Worm (Caenorhabditis elegans) whole organism, young adult: Measurements from ENCODE around the gene spin-4.

Source experiments
- F55B11.4 ChIP-seq: sonication (generic microtip); optimal IDR thresholded peaks from 2 replicates; lab custom pipeline; 2016; ENCODE audit warnings: missing compliant biosample characterization, missing genetic modification characterization, borderline replicate concordance; ENCODE audit not compliant: insufficient read depth
- T07F8.4 ChIP-seq: sonication (generic microtip); optimal IDR thresholded peaks from 2 replicates; lab custom pipeline; 2016; ENCODE audit warnings: mild to moderate bottlenecking, missing genetic modification characterization, moderate library complexity, missing compliant biosample characterization
- Y53G8AR.9 ChIP-seq: fragments of 200-800 bp; sonication (Bioruptor generic); conservative IDR thresholded peaks from 2 replicates; pipeline ENCODE4 v1.3.6; 2022; ENCODE audit warnings: missing genetic modification reagents, missing genetic modification characterization, missing compliant biosample characterization
- cebp-2 ChIP-seq: fragments of 200-800 bp; sonication (Bioruptor generic); IDR thresholded peaks from 2 replicates; pipeline ENCODE4 v1.3.6; 2022; ENCODE audit warnings: missing genetic modification characterization, missing compliant biosample characterization
- ceh-40 ChIP-seq: fragments of 200-800 bp; sonication (Bioruptor generic); IDR thresholded peaks from 2 replicates; pipeline ENCODE4 v1.3.6; 2022; ENCODE audit warnings: missing genetic modification characterization, missing compliant biosample characterization
- ceh-79 ChIP-seq: sonication (generic microtip); optimal IDR thresholded peaks from 2 replicates; lab custom pipeline; 2017; ENCODE audit warnings: mild to moderate bottlenecking, missing genetic modification characterization, missing compliant biosample characterization
- die-1 ChIP-seq: sonication (generic microtip); optimal IDR thresholded peaks from 2 replicates; lab custom pipeline; 2016; ENCODE audit warnings: missing genotype, mild to moderate bottlenecking, missing genetic modification characterization, missing compliant biosample characterization
- dpl-1 ChIP-seq: fragments of 150-350 bp; optimal IDR thresholded peaks from 2 replicates; lab custom pipeline; 2014; ENCODE audit warnings: missing biosample characterization, missing genetic modification reagents, missing genetic modification characterization
- fkh-3 ChIP-seq: sonication (generic microtip); optimal IDR thresholded peaks from 2 replicates; lab custom pipeline; 2016; ENCODE audit warnings: mild to moderate bottlenecking, missing genetic modification characterization, missing compliant biosample characterization
- him-1 ChIP-seq: sonication (generic microtip); optimal IDR thresholded peaks from 2 replicates; lab custom pipeline; 2016; ENCODE audit warnings: missing genotype, missing genetic modification reagents, missing genetic modification characterization, missing compliant biosample characterization
- lin-40 ChIP-seq: sonication (generic microtip); optimal IDR thresholded peaks from 2 replicates; lab custom pipeline; 2016; ENCODE audit warnings: missing genetic modification characterization, mild to moderate bottlenecking, missing compliant biosample characterization, missing genotype, missing genetic modification reagents
- lir-1 ChIP-seq: fragments of 200-800 bp; sonication (Bioruptor generic); conservative IDR thresholded peaks from 2 replicates; pipeline ENCODE4 v1.3.6; 2022; ENCODE audit warnings: missing genetic modification reagents, missing genetic modification characterization, missing compliant biosample characterization
- lsl-1 ChIP-seq: fragments of 200-800 bp; sonication (Bioruptor generic); optimal IDR thresholded peaks from 2 replicates; lab custom pipeline; 2018; ENCODE audit warnings: mild to moderate bottlenecking, missing genetic modification characterization, moderate library complexity, missing compliant biosample characterization
- lsy-27 ChIP-seq: sonication (generic microtip); optimal IDR thresholded peaks from 2 replicates; lab custom pipeline; 2017; ENCODE audit warnings: missing genetic modification characterization, mild to moderate bottlenecking, missing compliant biosample characterization, antibody characterized with exemption, missing genotype, borderline replicate concordance; ENCODE audit not compliant: insufficient read depth
- madf-10 ChIP-seq: sonication (generic microtip); optimal IDR thresholded peaks from 2 replicates; lab custom pipeline; 2016; ENCODE audit warnings: mild to moderate bottlenecking, missing genetic modification characterization, missing compliant biosample characterization
- mcd-1 ChIP-seq: fragments of 200-800 bp; sonication (Bioruptor generic); IDR thresholded peaks from 2 replicates; pipeline ENCODE4 v1.3.6; 2022; ENCODE audit warnings: missing genetic modification reagents, missing genetic modification characterization, missing compliant biosample characterization
- mel-28 ChIP-seq: sonication (generic microtip); optimal IDR thresholded peaks from 2 replicates; lab custom pipeline; 2016; ENCODE audit warnings: borderline replicate concordance, mild to moderate bottlenecking, missing genetic modification characterization, missing compliant biosample characterization
- mes-4 ChIP-seq: sonication (generic microtip); optimal IDR thresholded peaks from 2 replicates; lab custom pipeline; 2016; ENCODE audit warnings: missing genotype, missing genetic modification characterization, missing compliant biosample characterization
- mxl-1 ChIP-seq: sonication (generic microtip); optimal IDR thresholded peaks from 2 replicates; lab custom pipeline; 2016; ENCODE audit warnings: missing genetic modification characterization, missing compliant biosample characterization
- nfya-2 ChIP-seq: fragments of 200-800 bp; sonication (Bioruptor generic); IDR thresholded peaks from 2 replicates; pipeline ENCODE4 v1.3.6; 2022; ENCODE audit warnings: missing genetic modification reagents, missing genetic modification characterization, missing compliant biosample characterization
- nfyb-1 ChIP-seq: fragments of 200-800 bp; sonication (Bioruptor generic); IDR thresholded peaks from 2 replicates; pipeline ENCODE4 v1.3.6; 2022; ENCODE audit warnings: missing genetic modification reagents, missing genetic modification characterization, missing compliant biosample characterization
- nhr-80 ChIP-seq: sonication (generic microtip); optimal IDR thresholded peaks from 2 replicates; lab custom pipeline; 2016; ENCODE audit warnings: missing genetic modification characterization, missing compliant biosample characterization
- snpc-1.3 ChIP-seq: sonication (generic microtip); optimal IDR thresholded peaks from 2 replicates; lab custom pipeline; 2017; ENCODE audit warnings: missing genetic modification characterization, mild to moderate bottlenecking, missing compliant biosample characterization, antibody characterized with exemption, moderate library complexity, missing genotype, missing genetic modification reagents; ENCODE audit not compliant: insufficient read depth
- snpc-4 ChIP-seq, 5 experiments: fragments of 150-350 bp in 1 of 5; sonication (generic microtip) in 4 of 5; optimal IDR thresholded peaks; 2 replicates each; lab custom pipeline; 2014 to 2018; ENCODE audit warnings: missing genetic modification characterization in 5 of 5, missing biosample characterization in 3 of 5, antibody characterized with exemption in 2 of 5, mild to moderate bottlenecking in 2 of 5, missing compliant biosample characterization in 2 of 5, missing genotype in 2 of 5, moderate library complexity in 2 of 5, missing genetic modification reagents in 1 of 5
- tbp1 ChIP-seq: fragments of 200-800 bp; sonication (Bioruptor generic); optimal IDR thresholded peaks from 2 replicates; lab custom pipeline; 2018; ENCODE audit warnings: mild to moderate bottlenecking, missing genetic modification characterization, missing compliant biosample characterization
- unc-130 ChIP-seq: sonication (generic microtip); optimal IDR thresholded peaks from 2 replicates; lab custom pipeline; 2016; ENCODE audit warnings: missing genetic modification reagents, missing genetic modification characterization, missing compliant biosample characterization
- xnd-1 ChIP-seq: sonication (generic microtip); optimal IDR thresholded peaks from 2 replicates; lab custom pipeline; 2016; ENCODE audit warnings: missing genotype, missing genetic modification reagents, missing genetic modification characterization, missing compliant biosample characterization
- ztf-18 ChIP-seq: sonication (generic microtip); optimal IDR thresholded peaks from 2 replicates; lab custom pipeline; 2016; ENCODE audit warnings: missing genotype, mild to moderate bottlenecking, missing genetic modification characterization, missing compliant biosample characterization
- ztf-26 ChIP-seq: sonication (generic microtip); optimal IDR thresholded peaks from 2 replicates; lab custom pipeline; 2017; ENCODE audit warnings: missing genetic modification characterization, missing compliant biosample characterization

The spin-4 gene

DNA sequence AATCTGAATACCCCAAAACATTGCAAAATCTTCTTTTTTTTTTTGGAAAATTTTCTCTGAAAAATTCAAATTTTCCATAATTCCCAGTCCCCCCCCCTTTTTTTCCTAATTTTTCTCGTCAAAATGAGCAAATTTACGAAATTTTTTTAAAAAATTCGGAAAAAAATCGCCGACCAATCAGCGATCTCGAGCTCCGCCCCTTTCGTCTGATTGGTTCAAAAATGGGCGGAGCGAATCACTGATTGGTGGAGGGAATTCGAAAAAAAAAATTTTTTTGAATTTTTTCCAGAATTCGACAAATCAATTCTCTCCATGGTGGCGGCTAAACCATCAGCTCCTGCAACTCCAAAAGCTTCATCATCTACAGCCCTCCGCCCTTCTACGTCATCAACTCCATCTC lies 49.5 kb upstream of the spin-4 start:
- no peak for TF ChIP-seq ztf-26
- TF ChIP-seq lsl-1 (GFP tag; lab: Kevin White, UChicago), result no peak
- TF ChIP-seq mxl-1, result no peak
- no peak for TF ChIP-seq unc-130
- TF ChIP-seq ceh-40 (GFP tag; lab: Robert Waterston, UW), result no peak
- TF ChIP-seq snpc-4 (GFP tag; optimal IDR thresholded peaks at IDR 0.05; lab: Kevin White, UChicago), result no peak
- no peak for TF ChIP-seq snpc-4 (tag; optimal IDR thresholded peaks at IDR 0.05; lab: Kevin White, UChicago)
- TF ChIP-seq snpc-1.3 (tag; lab: Kevin White, UChicago), result no peak
- TF ChIP-seq mel-28 (tag; lab: Kevin White, UChicago), result no peak
- no peak for TF ChIP-seq cebp-2 (GFP tag; lab: Robert Waterston, UW)
- TF ChIP-seq, all 124 proteins: peak for 0

DNA sequence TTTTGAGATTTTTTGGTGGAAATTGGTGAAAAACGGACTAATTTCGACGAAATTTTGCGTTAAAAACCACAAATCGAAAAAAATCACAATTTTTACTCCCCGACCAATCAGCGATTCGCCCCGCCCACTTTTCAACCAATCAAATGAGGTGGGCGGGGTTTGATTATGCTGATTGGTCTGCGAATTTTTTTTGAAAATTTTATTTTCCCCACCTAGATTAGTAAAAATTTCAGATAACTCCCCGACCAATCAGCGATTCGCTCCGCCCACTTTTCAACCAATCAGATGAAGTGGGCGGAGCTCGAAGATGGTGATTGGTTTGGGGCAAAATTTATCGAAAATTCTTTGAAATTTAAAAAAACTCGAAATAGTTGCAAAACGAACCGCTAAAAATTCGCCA lies 48.9 kb upstream of the spin-4 start:
- TF ChIP-seq lin-40 (tag; lab: Kevin White, UChicago), result no peak
- TF ChIP-seq nfyb-1, result 0 out of 2 replicates have a peak, but pooled peaks have one; percentile 67
- no peak for TF ChIP-seq mes-4 (tag; lab: Kevin White, UChicago)
- TF ChIP-seq, all 124 proteins: peak for 1

DNA sequence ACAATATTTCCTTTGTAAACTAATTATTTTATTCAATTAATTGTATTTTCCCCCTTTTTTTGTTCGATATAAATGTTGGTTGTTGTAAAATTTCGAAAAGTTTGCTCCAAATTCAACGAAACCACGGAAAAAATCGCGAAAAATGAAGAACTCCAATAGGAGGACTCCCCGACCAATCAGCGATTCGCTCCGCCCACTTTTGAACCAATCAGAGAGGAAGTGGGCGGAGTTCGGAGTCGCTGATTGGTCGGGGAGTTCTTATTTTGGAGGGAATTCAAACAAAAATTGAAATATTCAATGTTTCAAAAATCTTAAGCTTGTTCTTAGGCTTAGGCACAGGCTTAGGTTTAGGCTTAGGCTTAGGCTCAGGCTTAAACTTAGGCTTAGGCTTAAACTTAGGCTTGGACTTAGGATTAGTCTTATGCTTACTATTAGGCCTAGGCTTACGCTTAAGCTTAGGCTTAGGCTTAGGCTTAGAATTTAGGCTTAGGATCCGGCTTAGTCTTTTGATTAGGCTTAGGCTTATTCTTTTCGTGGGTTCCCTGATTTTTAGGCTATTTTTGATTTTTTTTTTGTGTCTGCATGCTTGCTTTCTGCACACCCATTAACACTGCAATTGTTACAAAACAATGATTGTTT lies 47.6 kb upstream of the spin-4 start:
- TF ChIP-seq F55B11.4 (tag; lab: Kevin White, UChicago) (no peak), nfyb-1 (peak; percentile 66; the same call in 1 of the 2 replicates), Y53G8AR.9 (GFP tag; lab: Robert Waterston, UW) (no peak), mel-28 (tag; lab: Kevin White, UChicago) (no peak), dpl-1 (no peak)
- TF ChIP-seq, all 124 proteins: peak for 1

DNA sequence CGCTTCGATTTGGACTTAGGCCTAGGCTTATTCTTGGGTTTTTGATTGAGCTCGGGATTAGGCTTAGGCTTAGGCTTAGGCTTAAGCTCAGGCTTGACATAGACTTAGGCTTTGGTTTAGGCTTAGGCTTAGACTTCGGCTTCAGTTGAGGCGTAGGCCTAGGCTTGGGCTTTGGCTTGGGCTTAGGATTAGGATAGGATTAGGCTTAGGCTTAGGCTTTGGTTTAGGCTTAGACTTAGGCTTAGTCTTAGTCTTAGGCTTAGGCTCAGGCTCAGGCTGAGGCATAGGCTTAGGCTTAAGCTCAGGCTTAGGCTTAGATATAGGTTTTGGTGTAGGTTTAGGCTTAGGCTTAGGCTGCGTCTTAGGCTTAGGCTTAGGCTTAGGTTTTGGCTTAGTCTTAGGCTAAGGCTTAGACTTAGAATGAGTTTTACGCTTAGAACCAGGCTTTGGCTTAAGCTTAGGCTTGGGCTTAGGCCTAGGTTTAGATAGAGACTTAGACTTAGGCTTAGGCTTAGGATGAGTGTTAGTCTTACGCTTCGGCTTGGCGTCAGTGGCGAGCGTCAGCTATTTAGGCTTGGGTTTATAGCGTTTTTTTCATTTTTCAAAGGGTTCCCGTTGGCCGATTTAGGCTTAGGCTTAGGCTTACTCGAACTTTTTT lies 45.5 kb upstream of the spin-4 start:
- TF ChIP-seq nhr-80 (tag; lab: Kevin White, UChicago), result no peak
- no peak for TF ChIP-seq tbp1 (GFP tag; lab: Kevin White, UChicago)
- 0 out of 2 replicates have a peak, but pooled peaks have one; percentile 12 for TF ChIP-seq cebp-2 (GFP tag; lab: Robert Waterston, UW)

DNA sequence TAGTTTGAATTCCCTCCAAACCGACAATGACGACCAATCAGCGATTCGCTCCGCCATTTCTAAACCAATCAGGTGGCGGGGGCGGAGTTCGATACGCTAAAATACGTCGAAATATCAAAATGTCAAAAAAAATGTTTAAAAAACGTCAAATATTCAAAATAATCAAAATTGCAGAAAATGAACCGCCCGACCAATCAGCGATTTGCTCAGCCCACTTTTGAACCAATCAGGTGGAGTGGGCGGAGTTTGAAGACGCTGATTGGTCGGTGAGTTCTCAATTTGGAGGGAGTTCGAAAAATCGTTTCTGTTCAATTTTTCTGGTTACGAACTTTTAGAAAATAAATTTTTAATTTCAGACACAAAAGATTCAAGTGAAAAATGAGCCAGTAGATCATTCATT lies 43.4 kb upstream of the spin-4 start:
- TF ChIP-seq xnd-1 (tag; lab: Kevin White, UChicago) (no peak), madf-10 (no peak), lsy-27 (tag; lab: Kevin White, UChicago) (no peak), T07F8.4 (tag; lab: Kevin White, UChicago) (no peak), nfyb-1 (peak; percentile 52; the same call in 1 of the 2 replicates), fkh-3 (tag; lab: Kevin White, UChicago) (no peak), ceh-79 (tag; lab: Kevin White, UChicago) (no peak)

DNA sequence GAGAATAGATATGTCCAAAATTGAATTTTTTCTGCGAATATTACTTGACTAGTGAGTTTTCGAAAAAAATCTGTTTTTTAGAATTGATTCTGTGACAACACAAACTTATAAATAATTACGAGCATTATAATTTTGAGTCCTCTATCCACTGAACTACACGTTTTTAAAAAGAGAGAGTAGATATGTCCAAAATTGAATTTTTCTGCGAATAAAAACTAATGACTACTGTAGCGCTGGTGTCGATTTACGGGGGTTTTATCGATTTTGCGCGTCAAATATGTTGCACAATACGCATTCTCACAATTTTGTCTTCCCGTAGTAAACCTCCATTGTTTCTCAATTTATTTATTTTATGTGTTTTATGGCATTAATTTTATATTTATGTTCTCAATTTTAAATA lies 36.2 kb upstream of the spin-4 start:
- TF ChIP-seq lin-40 (tag; lab: Kevin White, UChicago) (no peak), him-1 (peak; percentile 98), fkh-3 (tag; lab: Kevin White, UChicago) (no peak), nfya-2 (0 out of 2 replicates have a peak, but pooled peaks have one; percentile 16), lir-1 (no peak), mcd-1 (GFP tag; lab: Robert Waterston, UW) (no peak), die-1 (no peak), ztf-18 (tag; lab: Kevin White, UChicago) (no peak)
